Worm (Caenorhabditis elegans) whole organism, young adult: Measurements from ENCODE around the gene srx-36.
A peak's percentile ranks its signal among the peaks of the same experiment; 100 is the strongest.

ENCODE experiments used
- F10E7.11 ChIP-seq: sonication (generic microtip); optimal IDR thresholded peaks from 2 replicates; lab custom pipeline; 2017; ENCODE audit warnings: mild to moderate bottlenecking, missing genetic modification characterization, moderate library complexity, missing compliant biosample characterization
- F33H1.4 ChIP-seq: fragments of 200-800 bp; sonication (Bioruptor generic); IDR thresholded peaks from 2 replicates; pipeline ENCODE4 v1.3.6; 2022; ENCODE audit warnings: missing genetic modification reagents, missing genetic modification characterization, missing compliant biosample characterization
- F49E8.2 ChIP-seq: sonication (generic microtip); optimal IDR thresholded peaks from 3 replicates; lab custom pipeline; 2017; ENCODE audit warnings: missing genetic modification characterization, mild to moderate bottlenecking, missing compliant biosample characterization, antibody characterized with exemption, moderate library complexity; ENCODE audit not compliant: insufficient read depth
- F52B5.7 ChIP-seq: sonication (generic microtip); optimal IDR thresholded peaks from 2 replicates; lab custom pipeline; 2016; ENCODE audit warnings: mild to moderate bottlenecking, missing genetic modification characterization, missing compliant biosample characterization
- F55B11.4 ChIP-seq: sonication (generic microtip); optimal IDR thresholded peaks from 2 replicates; lab custom pipeline; 2016; ENCODE audit warnings: missing compliant biosample characterization, missing genetic modification characterization, borderline replicate concordance; ENCODE audit not compliant: insufficient read depth
- F57C9.4 ChIP-seq: sonication (generic microtip); optimal IDR thresholded peaks from 2 replicates; lab custom pipeline; 2017; ENCODE audit warnings: mild to moderate bottlenecking, missing genetic modification characterization, missing compliant biosample characterization
- K11D2.4 ChIP-seq: fragments of 200-800 bp; sonication (Bioruptor generic); IDR thresholded peaks from 2 replicates; pipeline ENCODE4 v1.3.6; 2022; ENCODE audit warnings: missing genetic modification reagents, missing genetic modification characterization, missing compliant biosample characterization
- T07F8.4 ChIP-seq: sonication (generic microtip); optimal IDR thresholded peaks from 2 replicates; lab custom pipeline; 2016; ENCODE audit warnings: mild to moderate bottlenecking, missing genetic modification characterization, moderate library complexity, missing compliant biosample characterization
- Y67H2A.10 ChIP-seq: fragments of 200-800 bp; sonication (Bioruptor generic); conservative IDR thresholded peaks from 2 replicates; pipeline ENCODE4 v1.3.6; 2022; ENCODE audit warnings: missing genetic modification reagents, missing genetic modification characterization, missing compliant biosample characterization
- ZK185.1 ChIP-seq: sonication (generic microtip); optimal IDR thresholded peaks from 2 replicates; lab custom pipeline; 2016; ENCODE audit warnings: mild to moderate bottlenecking, missing genetic modification characterization, missing compliant biosample characterization; ENCODE audit not compliant: poor library complexity, severe bottlenecking
- aptf-2 ChIP-seq: fragments of 200-800 bp; sonication (Bioruptor generic); conservative IDR thresholded peaks from 2 replicates; pipeline ENCODE4 v1.3.6; 2022; ENCODE audit warnings: missing genetic modification reagents, missing genetic modification characterization, missing compliant biosample characterization
- attf-5 ChIP-seq: fragments of 200-800 bp; sonication (Bioruptor generic); optimal IDR thresholded peaks from 2 replicates; lab custom pipeline; 2018; ENCODE audit warnings: mild to moderate bottlenecking, missing genetic modification characterization, missing compliant biosample characterization
- bed-2 ChIP-seq: fragments of 200-800 bp; sonication (Bioruptor generic); IDR thresholded peaks from 2 replicates; pipeline ENCODE4 v1.3.6; 2022; ENCODE audit warnings: missing genetic modification reagents, missing genetic modification characterization, missing compliant biosample characterization
- ccch-3 ChIP-seq: fragments of 200-800 bp; sonication (Bioruptor generic); optimal IDR thresholded peaks from 2 replicates; lab custom pipeline; 2018; ENCODE audit warnings: mild to moderate bottlenecking, missing genetic modification characterization, missing compliant biosample characterization
- cebp-1 ChIP-seq, 2 experiments: fragments of 200-800 bp in 1 of 2; sonication (Bioruptor generic) in 1 of 2; sonication (generic microtip) in 1 of 2; IDR thresholded peaks in 1 of 2; optimal IDR thresholded peaks in 1 of 2; 2 replicates each; pipeline versions ENCODE4 v1.3.6 to Lab custom; 2017 to 2022; ENCODE audit warnings: missing compliant biosample characterization in 2 of 2, missing genetic modification characterization in 2 of 2, mild to moderate bottlenecking in 1 of 2, missing genetic modification reagents in 1 of 2, moderate library complexity in 1 of 2
- cebp-2 ChIP-seq: fragments of 200-800 bp; sonication (Bioruptor generic); IDR thresholded peaks from 2 replicates; pipeline ENCODE4 v1.3.6; 2022; ENCODE audit warnings: missing genetic modification characterization, missing compliant biosample characterization
- ceh-27 ChIP-seq: fragments of 200-800 bp; sonication (Bioruptor generic); optimal IDR thresholded peaks from 2 replicates; lab custom pipeline; 2018; ENCODE audit warnings: mild to moderate bottlenecking, missing genetic modification characterization, moderate library complexity, missing compliant biosample characterization
- ceh-40 ChIP-seq: fragments of 200-800 bp; sonication (Bioruptor generic); IDR thresholded peaks from 2 replicates; pipeline ENCODE4 v1.3.6; 2022; ENCODE audit warnings: missing genetic modification characterization, missing compliant biosample characterization
- chd-7 ChIP-seq: sonication (generic microtip); optimal IDR thresholded peaks from 2 replicates; lab custom pipeline; 2016; ENCODE audit warnings: mild to moderate bottlenecking, missing genetic modification characterization, moderate library complexity, missing compliant biosample characterization
- egrh-3 ChIP-seq: fragments of 200-800 bp; sonication (Bioruptor generic); IDR thresholded peaks from 2 replicates; pipeline ENCODE4 v1.3.6; 2022; ENCODE audit warnings: missing genetic modification reagents, missing genetic modification characterization, missing compliant biosample characterization
- ets-4 ChIP-seq: fragments of 200-800 bp; sonication (Bioruptor generic); optimal IDR thresholded peaks from 2 replicates; lab custom pipeline; 2018; ENCODE audit warnings: mild to moderate bottlenecking, missing genetic modification characterization, missing compliant biosample characterization
- hlh-26 ChIP-seq: fragments of 200-800 bp; sonication (Bioruptor generic); conservative IDR thresholded peaks from 2 replicates; pipeline ENCODE4 v1.3.6; 2022; ENCODE audit warnings: missing genetic modification reagents, missing genetic modification characterization, missing compliant biosample characterization
- lin-54 ChIP-seq: fragments of 200-800 bp; sonication (Bioruptor generic); optimal IDR thresholded peaks from 2 replicates; lab custom pipeline; 2018; ENCODE audit warnings: mild to moderate bottlenecking, missing genetic modification characterization, missing compliant biosample characterization
- madf-3 ChIP-seq: fragments of 200-800 bp; sonication (Bioruptor generic); IDR thresholded peaks from 2 replicates; pipeline ENCODE4 v1.3.6; 2022; ENCODE audit warnings: missing genetic modification reagents, missing genetic modification characterization, missing compliant biosample characterization
- mes-4 ChIP-seq: sonication (generic microtip); optimal IDR thresholded peaks from 2 replicates; lab custom pipeline; 2016; ENCODE audit warnings: missing genotype, missing genetic modification characterization, missing compliant biosample characterization
- snpc-3.4 ChIP-seq: sonication (generic microtip); optimal IDR thresholded peaks from 2 replicates; lab custom pipeline; 2017; ENCODE audit warnings: missing genetic modification characterization, mild to moderate bottlenecking, missing compliant biosample characterization, antibody characterized with exemption, moderate library complexity, missing genotype, missing genetic modification reagents
- sptf-2 ChIP-seq: fragments of 200-800 bp; sonication (Bioruptor generic); optimal IDR thresholded peaks from 2 replicates; lab custom pipeline; 2018; ENCODE audit warnings: mild to moderate bottlenecking, missing genetic modification characterization, missing compliant biosample characterization
- unc-130 ChIP-seq: sonication (generic microtip); optimal IDR thresholded peaks from 2 replicates; lab custom pipeline; 2016; ENCODE audit warnings: missing genetic modification reagents, missing genetic modification characterization, missing compliant biosample characterization
- zfh-2 ChIP-seq: fragments of 200-800 bp; sonication (Bioruptor generic); conservative IDR thresholded peaks from 2 replicates; pipeline ENCODE4 v1.3.6; 2022; ENCODE audit warnings: missing genetic modification reagents, missing genetic modification characterization, missing compliant biosample characterization
- ztf-22 ChIP-seq: fragments of 200-800 bp; sonication (Bioruptor generic); optimal IDR thresholded peaks from 2 replicates; lab custom pipeline; 2018; ENCODE audit warnings: mild to moderate bottlenecking, missing genetic modification characterization, moderate library complexity, missing compliant biosample characterization
- ztf-26 ChIP-seq: sonication (generic microtip); optimal IDR thresholded peaks from 2 replicates; lab custom pipeline; 2017; ENCODE audit warnings: missing genetic modification characterization, missing compliant biosample characterization
- ztf-3 ChIP-seq: fragments of 200-800 bp; sonication (Bioruptor generic); optimal IDR thresholded peaks from 2 replicates; lab custom pipeline; 2018; ENCODE audit warnings: mild to moderate bottlenecking, missing genetic modification characterization, missing compliant biosample characterization

srx-36 gene

DNA sequence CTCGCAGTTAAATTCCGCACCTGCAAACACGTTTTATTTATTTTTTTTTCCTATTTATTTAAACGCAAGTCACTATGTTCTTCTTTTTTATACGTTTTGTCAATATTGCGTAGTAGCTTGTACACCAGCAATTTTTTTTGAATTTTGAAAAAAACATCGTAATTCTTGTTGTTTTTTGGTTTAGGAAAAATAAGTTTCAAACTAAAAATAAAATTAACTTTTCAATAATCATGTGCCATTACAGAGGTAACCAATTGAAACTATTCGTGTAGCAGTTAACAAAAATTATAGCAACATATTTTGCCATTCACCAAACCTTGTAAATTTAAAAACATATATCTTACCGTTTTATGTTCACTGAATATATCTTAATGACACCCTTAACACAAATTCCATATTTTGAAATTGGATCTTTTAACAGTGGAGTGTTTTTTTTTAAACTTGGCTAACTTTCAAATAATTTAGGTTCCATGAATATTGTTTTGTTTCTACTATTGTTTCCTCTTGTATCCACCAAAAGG is 7.6 kb downstream of the srx-36 start, which contains the start of gene lmd-5:
lmd-5 (plus strand) TSS at position 471 of the 521 bp plus-strand sequence.
- no peak for TF ChIP-seq ccch-3 (GFP tag; lab: Kevin White, UChicago)
- no peak for TF ChIP-seq ets-4 (GFP tag; lab: Kevin White, UChicago)
- TF ChIP-seq snpc-3.4 (tag; lab: Kevin White, UChicago): no peak
- no peak for TF ChIP-seq ztf-3 (GFP tag; lab: Kevin White, UChicago)

DNA sequence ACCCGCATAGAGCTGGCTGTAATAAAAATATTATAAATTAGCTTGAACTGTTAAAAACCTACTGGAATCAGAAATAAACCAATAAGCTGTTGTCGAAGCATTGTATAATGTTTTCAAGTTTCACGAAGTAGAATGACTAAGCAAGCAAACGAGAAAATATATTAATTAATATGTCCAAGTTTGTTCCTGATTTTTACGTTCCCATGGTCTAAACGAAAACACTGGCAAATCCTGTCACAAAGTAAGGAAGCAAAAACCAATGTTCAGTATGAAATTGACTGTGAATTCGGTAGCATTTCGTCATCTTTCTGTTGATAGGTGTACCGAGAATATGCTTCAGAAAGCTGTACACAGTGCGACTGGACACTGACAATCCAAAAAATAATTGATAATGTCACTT is 10.7 kb downstream of the srx-36 start, which contains the start of gene srx-34:
srx-34 (minus strand) TSS at position 101 of the 400 bp plus-strand sequence.
- TF ChIP-seq Y67H2A.10 (no peak), F55B11.4 (no peak), aptf-2 (GFP tag; lab: Robert Waterston, UW) (no peak), F33H1.4 (no peak), mes-4 (tag; lab: Kevin White, UChicago) (no peak), ccch-3 (GFP tag; lab: Kevin White, UChicago) (no peak), zfh-2 (GFP tag; lab: Robert Waterston, UW) (no peak), F57C9.4 (tag; lab: Kevin White, UChicago) (no peak), sptf-2 (GFP tag; lab: Kevin White, UChicago) (no peak), ztf-22 (GFP tag; lab: Kevin White, UChicago) (no peak), F10E7.11 (tag; lab: Kevin White, UChicago) (no peak), ztf-26 (no peak), T07F8.4 (no peak)

ce11 chrV:7118796-7119195 is 12.1 kb downstream of the srx-36 start, which contains the start of gene srx-33:
TSS of gene srx-33 (minus strand) at chrV:7118896.
- TF ChIP-seq cebp-2 (GFP tag; lab: Robert Waterston, UW) (no peak), lin-54 (no peak), bed-2 (GFP tag; lab: Robert Waterston, UW) (no peak), ceh-40 (no peak), egrh-3 (GFP tag; lab: Robert Waterston, UW) (no peak), ztf-22 (GFP tag; lab: Kevin White, UChicago) (no peak), ztf-26 (no peak), cebp-1 (GFP tag; IDR thresholded peaks at IDR 0.05; lab: Robert Waterston, UW) (no peak), cebp-1 (tag; optimal IDR thresholded peaks at IDR 0.05; lab: Kevin White, UChicago) (no peak), F52B5.7 (tag; lab: Kevin White, UChicago) (no peak), K11D2.4 (GFP tag; lab: Robert Waterston, UW) (no peak), hlh-26 (GFP tag; lab: Robert Waterston, UW) (no peak), attf-5 (GFP tag; lab: Kevin White, UChicago) (no peak), madf-3 (GFP tag; lab: Robert Waterston, UW) (no peak), chd-7 (tag; lab: Kevin White, UChicago) (no peak), unc-130 (GFP tag; lab: Kevin White, UChicago) (no peak), ZK185.1 (tag; lab: Kevin White, UChicago) (no peak)

DNA sequence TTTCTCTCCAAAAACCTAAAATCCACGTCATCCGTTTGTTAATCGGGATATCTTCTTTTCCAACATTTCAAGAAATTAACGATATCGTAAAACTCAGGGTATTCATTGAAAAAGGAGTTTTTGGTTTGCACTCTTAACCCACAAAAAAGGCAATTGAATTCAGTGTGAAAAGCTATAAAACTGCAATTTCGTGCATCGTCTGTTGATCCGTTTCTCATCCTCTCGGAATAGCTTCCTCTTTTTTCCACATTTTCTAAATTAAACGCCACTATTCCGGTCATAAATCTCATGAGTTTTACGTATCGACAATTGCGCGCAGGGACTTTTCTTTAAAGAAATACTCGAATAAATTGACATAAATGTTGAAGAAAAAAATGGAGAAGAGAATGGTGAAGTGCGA is 18.7 kb downstream of the srx-36 start:
- TF ChIP-seq F49E8.2 (no peak), ceh-27 (GFP tag; lab: Kevin White, UChicago) (peak; percentile 45)
